Worm (Caenorhabditis elegans): ENCODE data around the gene sli-1.

The sli-1 gene

ce11 chrX:763452-763851 lies 37.7 kb upstream of the sli-1 start, which contains the start of gene dyf-11:
TSS of gene dyf-11 (plus strand) at chrX:763752.
- TF ChIP-seq lsy-2 (tag; optimal IDR thresholded peaks at IDR 0.05) (no peak), ham-2 (GFP tag; optimal IDR thresholded peaks at IDR 0.05) (no peak), nhr-28 (tag; optimal IDR thresholded peaks at IDR 0.05) (no peak), unc-62 (GFP tag; optimal IDR thresholded peaks at IDR 0.05) (no peak), ceh-39 (tag; optimal IDR thresholded peaks at IDR 0.05) (no peak), nhr-76 (tag; optimal IDR thresholded peaks at IDR 0.05) (no peak), tbx-8 (GFP tag; optimal IDR thresholded peaks at IDR 0.05) (no peak), unc-39 (tag; optimal IDR thresholded peaks at IDR 0.05) (no peak), drap-1 (GFP tag; optimal IDR thresholded peaks at IDR 0.05) (no peak), sem-2 (GFP tag; optimal IDR thresholded peaks at IDR 0.05) (no peak), flh-1 (GFP tag; optimal IDR thresholded peaks at IDR 0.05) (no peak)

DNA sequence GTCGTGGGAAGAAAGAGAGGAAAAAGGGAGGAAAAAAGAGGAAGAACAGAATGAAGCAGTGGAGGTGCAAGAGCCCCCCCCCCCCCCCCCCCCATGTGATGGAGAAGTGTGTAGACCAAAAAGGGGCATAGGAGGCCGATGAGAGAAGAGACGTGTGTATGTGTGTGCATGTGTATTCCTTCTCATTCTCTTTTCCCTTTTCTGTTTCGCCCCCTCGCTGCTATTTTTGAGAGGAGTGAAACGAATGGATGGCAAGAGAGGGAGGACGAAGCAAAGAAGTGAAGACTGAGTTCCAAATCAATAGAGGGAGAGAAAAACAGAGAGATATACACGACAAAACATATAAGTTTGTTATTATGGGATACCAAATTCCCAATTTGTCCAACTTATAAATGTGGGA lies 34.8 kb upstream of the sli-1 start:
- TF ChIP-seq sptf-1 (tag; optimal IDR thresholded peaks at IDR 0.05) (peak; percentile 61), ceh-43 (GFP tag; optimal IDR thresholded peaks at IDR 0.05) (no peak), flh-1 (GFP tag; optimal IDR thresholded peaks at IDR 0.05) (no peak), snpc-4 (tag; optimal IDR thresholded peaks at IDR 0.05) (no peak), pha-4 (tag; optimal IDR thresholded peaks at IDR 0.05) (peak; percentile 33), ham-2 (GFP tag; optimal IDR thresholded peaks at IDR 0.05) (no peak), elt-3 (tag; optimal IDR thresholded peaks at IDR 0.05) (no peak), ceh-83 (GFP tag; optimal IDR thresholded peaks at IDR 0.05) (no peak), mep-1 (tag; optimal IDR thresholded peaks at IDR 0.05) (peak; percentile 46), nhr-2 (tag; optimal IDR thresholded peaks at IDR 0.05) (no peak), elt-1 (tag; optimal IDR thresholded peaks at IDR 0.05; ENCODE audit: borderline replicate concordance, insufficient read depth) (no peak), mab-5 (tag; optimal IDR thresholded peaks at IDR 0.05) (no peak), unc-120 (tag; optimal IDR thresholded peaks at IDR 0.05; ENCODE audit: poor library complexity, severe bottlenecking) (peak; percentile 12), drap-1 (GFP tag; optimal IDR thresholded peaks at IDR 0.05) (peak; percentile 51), unc-62 (GFP tag; optimal IDR thresholded peaks at IDR 0.05) (no peak), bed-3 (GFP tag; optimal IDR thresholded peaks at IDR 0.05) (no peak), nhr-76 (tag; optimal IDR thresholded peaks at IDR 0.05) (no peak), nhr-28 (tag; optimal IDR thresholded peaks at IDR 0.05) (no peak), sem-2 (GFP tag; optimal IDR thresholded peaks at IDR 0.05) (no peak), nhr-12 (tag; optimal IDR thresholded peaks at IDR 0.05) (no peak), unc-39 (tag; optimal IDR thresholded peaks at IDR 0.05) (no peak), lsy-2 (tag; optimal IDR thresholded peaks at IDR 0.05) (no peak), lin-13 (tag; optimal IDR thresholded peaks at IDR 0.05) (no peak), blmp-1 (tag; optimal IDR thresholded peaks at IDR 0.05) (no peak), mls-2 (tag; optimal IDR thresholded peaks at IDR 0.05) (peak; percentile 72), M03D4.4 (tag; optimal IDR thresholded peaks at IDR 0.05) (peak; percentile 27), ces-1 (GFP tag; optimal IDR thresholded peaks at IDR 0.05) (peak; percentile 85), ztf-11 (tag; optimal IDR thresholded peaks at IDR 0.05) (no peak), lin-32 (GFP tag; optimal IDR thresholded peaks at IDR 0.05) (no peak), zip-8 (tag; optimal IDR thresholded peaks at IDR 0.05) (no peak), nhr-237 (tag; optimal IDR thresholded peaks at IDR 0.05) (no peak), tbx-8 (GFP tag; optimal IDR thresholded peaks at IDR 0.05) (no peak), cnd-1 (tag; optimal IDR thresholded peaks at IDR 0.05) (no peak), hlh-1 (tag; optimal IDR thresholded peaks at IDR 0.05) (no peak), ceh-39 (tag; optimal IDR thresholded peaks at IDR 0.05) (no peak)

- TF ChIP-seq blmp-1 (tag; optimal IDR thresholded peaks at IDR 0.05) (no peak), nhr-2 (tag; optimal IDR thresholded peaks at IDR 0.05) (no peak), elt-1 (tag; optimal IDR thresholded peaks at IDR 0.05; ENCODE audit: borderline replicate concordance, insufficient read depth) (no peak)
Observed at ce11 chrX:759634-760033, 33.9 kb upstream of the sli-1 start, which contains the start of gene aex-3. TSS of gene aex-3 (minus strand) at chrX:759734.

ce11 chrX:748319-748718 lies 22.6 kb upstream of the sli-1 start:
- TF ChIP-seq drap-1 (GFP tag; optimal IDR thresholded peaks at IDR 0.05): no peak

Measured in whole organism, mixed stage, embryonic.